Fruit fly (Drosophila melanogaster): ENCODE results near the gene Osi14.

DNA sequence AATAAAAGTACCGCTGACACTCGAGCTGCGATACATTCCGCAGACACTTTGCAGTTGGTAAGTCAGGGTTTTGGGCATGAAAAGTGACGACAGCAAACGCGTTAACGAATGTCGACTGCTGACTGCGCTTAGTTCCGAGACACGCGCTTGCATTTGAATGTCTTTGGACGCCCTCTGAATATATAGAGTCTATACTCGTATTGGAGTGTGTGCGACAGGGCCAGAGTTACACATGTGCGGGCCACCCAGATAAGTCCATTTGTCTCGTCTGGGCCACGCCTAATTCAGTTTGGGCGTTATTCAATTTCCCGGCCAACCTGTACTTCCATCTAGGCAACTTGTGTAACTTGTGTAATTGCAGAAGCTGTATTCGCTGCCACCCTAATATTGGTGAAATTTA lies 8.6 kb upstream of the Osi14 start:
- no peak for TF ChIP-seq fru (GFP tag; optimal IDR thresholded peaks at IDR 0.05)
- TF ChIP-seq Hnf4 (GFP tag; optimal IDR thresholded peaks at IDR 0.05): no peak
- TF ChIP-seq dl (GFP tag; optimal IDR thresholded peaks at IDR 0.05; ENCODE audit: insufficient read depth in 1 of 2, partially characterized antibody in 2 of 2): no peak
- TF ChIP-seq CG9705 (GFP tag; optimal IDR thresholded peaks at IDR 0.05): no peak

Measured in whole organism, wandering third instar larva.